Fruit fly (Drosophila melanogaster): Measurements from ENCODE around the gene rpk.

- TF ChIP-seq Blimp-1 (GFP tag; optimal IDR thresholded peaks at IDR 0.05), result peak; percentile 41
- peak; percentile 72 for TF ChIP-seq Hr4 (GFP tag; optimal IDR thresholded peaks at IDR 0.05)
- no peak for TF ChIP-seq fkh (GFP tag; optimal IDR thresholded peaks at IDR 0.05)
- peak; percentile 74 for TF ChIP-seq Smox (GFP tag; optimal IDR thresholded peaks at IDR 0.05)
- TF ChIP-seq Eip75B (GFP tag; optimal IDR thresholded peaks at IDR 0.05), result peak; percentile 66
- TF ChIP-seq CG11902 (GFP tag; optimal IDR thresholded peaks at IDR 0.05), result peak; percentile 32
- TF ChIP-seq Lpt (GFP tag; optimal IDR thresholded peaks at IDR 0.05), result peak; percentile 35
- peak; percentile 86 for TF ChIP-seq esn (GFP tag; optimal IDR thresholded peaks at IDR 0.05)
- no peak for TF ChIP-seq CG11294 (GFP tag; IDR thresholded peaks at IDR 0.05)
- TF ChIP-seq CG31627 (GFP tag; optimal IDR thresholded peaks at IDR 0.05), result peak; percentile 64
- peak; percentile 42 for TF ChIP-seq Sox15 (GFP tag; optimal IDR thresholded peaks at IDR 0.05)
- TF ChIP-seq ss (GFP tag; optimal IDR thresholded peaks at IDR 0.05), result no peak
Measured at dm6 chr3R:4667399-4668201, 21.8 kb downstream of the rpk start.

Measured in whole organism, prepupa.